Fruit fly (Drosophila melanogaster) whole organism, embryonic: ENCODE measurements around the gene NaPi-III.

Experiments used
- Antp ChIP-seq: fragments of 200-800 bp; sonication (Bioruptor generic); optimal IDR thresholded peaks from 3 replicates; lab custom pipeline; 2016; ENCODE audit warnings: missing biosample characterization, missing genetic modification characterization
- Atf6 ChIP-seq: fragments of 200-800 bp; sonication (Bioruptor generic); IDR thresholded peaks from 2 replicates; pipeline ENCODE4 v1.3.6; 2022; ENCODE audit warnings: missing biosample characterization, missing genetic modification characterization
- CG10274 ChIP-seq: fragments of 200-800 bp; sonication (Bioruptor generic); optimal IDR thresholded peaks from 3 replicates; lab custom pipeline; 2017; ENCODE audit warnings: missing biosample characterization, mild to moderate bottlenecking, missing genetic modification characterization
- CG11093 ChIP-seq: fragments of 200-800 bp; sonication (Bioruptor generic); IDR thresholded peaks from 3 replicates; pipeline ENCODE4 v1.3.6; 2022; ENCODE audit warnings: missing biosample characterization, missing genetic modification characterization
- CG11398 ChIP-seq: fragments of 200-800 bp; sonication (Bioruptor generic); optimal IDR thresholded peaks from 2 replicates; lab custom pipeline; 2016; ENCODE audit warnings: missing biosample characterization, missing genetic modification characterization
- CG11696 ChIP-seq: fragments of 200-800 bp; sonication (Bioruptor generic); IDR thresholded peaks from 2 replicates; pipeline ENCODE4 v1.3.6; 2022; ENCODE audit warnings: missing biosample characterization, missing genetic modification characterization
- CG14667 ChIP-seq: fragments of 200-800 bp; sonication (Bioruptor generic); IDR thresholded peaks from 2 replicates; pipeline ENCODE4 v1.3.6; 2022; ENCODE audit warnings: missing biosample characterization, missing genetic modification characterization
- CG15479 ChIP-seq: fragments of 200-800 bp; sonication (Bioruptor generic); optimal IDR thresholded peaks from 3 replicates; lab custom pipeline; 2019; ENCODE audit warnings: missing biosample characterization, mild to moderate bottlenecking, missing genetic modification characterization, moderate library complexity
- CG17802 ChIP-seq: fragments of 200-800 bp; sonication (Bioruptor generic); optimal IDR thresholded peaks from 2 replicates; lab custom pipeline; 2018; ENCODE audit warnings: missing biosample characterization, mild to moderate bottlenecking, missing genetic modification characterization, moderate library complexity
- CG18764 ChIP-seq: fragments of 200-800 bp; sonication (Bioruptor generic); optimal IDR thresholded peaks from 3 replicates; lab custom pipeline; 2016; ENCODE audit warnings: missing biosample characterization, missing genetic modification characterization
- CG2116 ChIP-seq: fragments of 200-800 bp; sonication (Bioruptor generic); optimal IDR thresholded peaks from 3 replicates; lab custom pipeline; 2018; ENCODE audit warnings: missing biosample characterization, mild to moderate bottlenecking, missing genetic modification characterization
- CG2120 ChIP-seq: fragments of 200-800 bp; sonication (Bioruptor generic); optimal IDR thresholded peaks from 3 replicates; lab custom pipeline; 2016; ENCODE audit warnings: missing biosample characterization, missing genetic modification characterization
- CG30403 ChIP-seq: fragments of 200-800 bp; sonication (Bioruptor generic); optimal IDR thresholded peaks from 3 replicates; lab custom pipeline; 2016; ENCODE audit warnings: missing biosample characterization, missing genetic modification characterization
- CG31224 ChIP-seq: fragments of 200-800 bp; sonication (Bioruptor generic); IDR thresholded peaks from 2 replicates; pipeline ENCODE4 v1.3.6; 2022; ENCODE audit warnings: missing biosample characterization, missing genetic modification characterization
- CG32772 ChIP-seq: fragments of 200-800 bp; sonication (Bioruptor generic); IDR thresholded peaks from 2 replicates; pipeline ENCODE4 v1.3.6; 2022; ENCODE audit warnings: missing biosample characterization, missing genetic modification characterization
- CG43689 ChIP-seq: fragments of 200-800 bp; sonication (Bioruptor generic); IDR thresholded peaks from 2 replicates; pipeline ENCODE4 v1.3.6; 2022; ENCODE audit warnings: missing biosample characterization, missing genetic modification characterization
- CG6254 ChIP-seq: fragments of 200-800 bp; sonication (Bioruptor generic); optimal IDR thresholded peaks from 3 replicates; lab custom pipeline; 2017; ENCODE audit warnings: mild to moderate bottlenecking, missing biosample characterization, missing genetic modification reagents, missing genetic modification characterization
- CG6765 ChIP-seq: fragments of 200-800 bp; sonication (Bioruptor generic); optimal IDR thresholded peaks from 3 replicates; lab custom pipeline; 2017; ENCODE audit warnings: missing biosample characterization, mild to moderate bottlenecking, missing genetic modification characterization
- CG9797 ChIP-seq: fragments of 200-800 bp; sonication (Bioruptor generic); optimal IDR thresholded peaks from 3 replicates; lab custom pipeline; 2018; ENCODE audit warnings: missing biosample characterization, mild to moderate bottlenecking, missing genetic modification characterization
- Camta ChIP-seq: fragments of 200-800 bp; sonication (Bioruptor generic); optimal IDR thresholded peaks from 2 replicates; lab custom pipeline; 2016; ENCODE audit warnings: missing biosample characterization, missing genetic modification characterization
- E2f1 ChIP-seq: fragments of 200-800 bp; sonication (Bioruptor generic); IDR thresholded peaks from 2 replicates; pipeline ENCODE4 v1.3.6; 2022; ENCODE audit warnings: missing biosample characterization, missing genetic modification characterization
- Eip74EF ChIP-seq, 2 experiments: fragments of 200-800 bp in 1 of 2; fragments of >200 bp in 1 of 2; sonication (Bioruptor generic) in 1 of 2; optimal IDR thresholded peaks; 2 replicates each; lab custom pipeline; 2017 to 2019; ENCODE audit warnings: missing biosample characterization in 2 of 2, missing genetic modification characterization in 2 of 2, mild to moderate bottlenecking in 1 of 2, moderate library complexity in 1 of 2
- Gug ChIP-seq: fragments of 200-800 bp; sonication (Bioruptor generic); IDR thresholded peaks from 4 replicates; pipeline ENCODE4 v1.3.6; 2022; ENCODE audit warnings: missing biosample characterization, missing genetic modification characterization
- Hr78 ChIP-seq, 2 experiments: fragments of 200-800 bp in 1 of 2; fragments of >200 bp in 1 of 2; sonication (Bioruptor generic) in 1 of 2; optimal IDR thresholded peaks; 2 replicates each; lab custom pipeline; 2017 to 2019; ENCODE audit warnings: missing biosample characterization in 2 of 2, missing genetic modification characterization in 2 of 2, mild to moderate bottlenecking in 1 of 2, moderate library complexity in 1 of 2
- Nf-YB ChIP-seq: fragments of 200-800 bp; sonication (Bioruptor generic); optimal IDR thresholded peaks from 3 replicates; lab custom pipeline; 2019; ENCODE audit warnings: missing biosample characterization, mild to moderate bottlenecking, missing genetic modification characterization, moderate library complexity
- Optix ChIP-seq: fragments of 200-800 bp; sonication (Bioruptor generic); IDR thresholded peaks from 3 replicates; pipeline ENCODE4 v1.3.6; 2022; ENCODE audit warnings: missing biosample characterization, missing genetic modification characterization
- Ptx1 ChIP-seq: fragments of 200-800 bp; sonication (Bioruptor generic); IDR thresholded peaks from 2 replicates; pipeline ENCODE4 v1.3.6; 2022; ENCODE audit warnings: missing biosample characterization, missing genetic modification characterization
- Rfx ChIP-seq: fragments of 200-800 bp; sonication (Bioruptor generic); IDR thresholded peaks from 2 replicates; pipeline ENCODE4 v1.3.6; 2022; ENCODE audit warnings: missing biosample characterization, missing genetic modification characterization
- Side ChIP-seq: fragments of 200-800 bp; sonication (Bioruptor generic); optimal IDR thresholded peaks from 2 replicates; lab custom pipeline; 2016; ENCODE audit warnings: missing biosample characterization, missing genetic modification characterization
- Sry-β ChIP-seq: fragments of 200-800 bp; sonication (Bioruptor generic); optimal IDR thresholded peaks from 2 replicates; lab custom pipeline; 2018; ENCODE audit warnings: missing biosample characterization, mild to moderate bottlenecking, missing genetic modification characterization, moderate library complexity
- Usf ChIP-seq: fragments of 200-800 bp; sonication (Bioruptor generic); optimal IDR thresholded peaks from 2 replicates; lab custom pipeline; 2017; ENCODE audit warnings: missing genotype, missing biosample characterization, missing genetic modification characterization
- YL-1 ChIP-seq: fragments of 200-800 bp; sonication (Bioruptor generic); optimal IDR thresholded peaks from 3 replicates; lab custom pipeline; 2017; ENCODE audit warnings: missing biosample characterization, mild to moderate bottlenecking, missing genetic modification characterization
- ab ChIP-seq: fragments of 200-800 bp; sonication (Bioruptor generic); optimal IDR thresholded peaks from 2 replicates; lab custom pipeline; 2016; ENCODE audit warnings: missing biosample characterization, missing genetic modification characterization
- abd-A ChIP-seq: fragments of 200-800 bp; sonication (Bioruptor generic); optimal IDR thresholded peaks from 3 replicates; lab custom pipeline; 2019; ENCODE audit warnings: missing biosample characterization, mild to moderate bottlenecking, missing genetic modification characterization, moderate library complexity
- ap ChIP-seq: fragments of 200-800 bp; sonication (Bioruptor generic); IDR thresholded peaks from 2 replicates; pipeline ENCODE4 v1.3.6; 2022; ENCODE audit warnings: missing biosample characterization, missing genetic modification characterization
- ato ChIP-seq: fragments of 200-800 bp; sonication (Bioruptor generic); IDR thresholded peaks from 2 replicates; pipeline ENCODE4 v1.3.6; 2022; ENCODE audit warnings: missing biosample characterization, missing genetic modification characterization; ENCODE audit not compliant: partially characterized antibody
- dimm ChIP-seq: fragments of 200-800 bp; sonication (Bioruptor generic); IDR thresholded peaks from 2 replicates; pipeline ENCODE4 v1.3.6; 2022; ENCODE audit warnings: missing biosample characterization, missing genetic modification characterization
- emc ChIP-seq: fragments of 200-800 bp; sonication (Bioruptor generic); optimal IDR thresholded peaks from 2 replicates; lab custom pipeline; 2016; ENCODE audit warnings: missing biosample characterization, missing genetic modification characterization
- eyg ChIP-seq: fragments of 200-800 bp; sonication (Bioruptor generic); optimal IDR thresholded peaks from 3 replicates; lab custom pipeline; 2016; ENCODE audit warnings: missing biosample characterization, missing genetic modification characterization
- fru ChIP-seq: fragments of >200 bp; optimal IDR thresholded peaks from 2 replicates; lab custom pipeline; 2017
- ftz-f1 ChIP-seq: fragments of 200-800 bp; sonication (Bioruptor generic); optimal IDR thresholded peaks from 2 replicates; lab custom pipeline; 2016; ENCODE audit warnings: missing biosample characterization, missing genetic modification characterization
- grn ChIP-seq: fragments of 200-800 bp; sonication (Bioruptor generic); optimal IDR thresholded peaks from 3 replicates; lab custom pipeline; 2017; ENCODE audit warnings: missing biosample characterization, missing genetic modification characterization
- gro ChIP-seq: fragments of 200-800 bp; sonication (Bioruptor generic); optimal IDR thresholded peaks from 2 replicates; lab custom pipeline; 2016; ENCODE audit warnings: missing biosample characterization, missing genetic modification characterization
- odd ChIP-seq: fragments of 200-800 bp; sonication (Bioruptor generic); optimal IDR thresholded peaks from 2 replicates; lab custom pipeline; 2017; ENCODE audit warnings: missing biosample characterization, mild to moderate bottlenecking, missing genetic modification characterization
- pum ChIP-seq: fragments of 200-800 bp; sonication (Bioruptor generic); optimal IDR thresholded peaks from 2 replicates; lab custom pipeline; 2016; ENCODE audit warnings: missing biosample characterization, missing genetic modification characterization
- salm ChIP-seq: fragments of 200-800 bp; sonication (Bioruptor generic); optimal IDR thresholded peaks from 2 replicates; lab custom pipeline; 2018; ENCODE audit warnings: missing biosample characterization, mild to moderate bottlenecking, missing genetic modification characterization
- toy ChIP-seq: fragments of 200-800 bp; sonication (Bioruptor generic); IDR thresholded peaks from 2 replicates; pipeline ENCODE4 v1.3.6; 2022; ENCODE audit warnings: missing biosample characterization, missing genetic modification characterization
- trh ChIP-seq: fragments of 200-800 bp; sonication (Bioruptor generic); optimal IDR thresholded peaks from 2 replicates; lab custom pipeline; 2016; ENCODE audit warnings: missing biosample characterization, missing genetic modification characterization
- vfl ChIP-seq: fragments of 200-800 bp; sonication (Bioruptor generic); optimal IDR thresholded peaks from 2 replicates; lab custom pipeline; 2016; ENCODE audit warnings: missing biosample characterization, missing genetic modification characterization
- zen2 ChIP-seq: fragments of 200-800 bp; sonication (Bioruptor generic); IDR thresholded peaks from 3 replicates; pipeline ENCODE4 v1.3.6; 2022; ENCODE audit warnings: missing biosample characterization, missing genetic modification characterization; ENCODE audit not compliant: partially characterized antibody

NaPi-III gene

dm6 chr3L:11084557-11085231 lies 38.5 kb upstream of the NaPi-III start (continued):
- peak; percentile 97 for TF ChIP-seq Camta
- TF ChIP-seq Ptx1: peak; percentile 97
- peak; percentile 89 for TF ChIP-seq CG2120 (GFP tag; lab: Kevin White, UChicago)
- TF ChIP-seq Gug (GFP tag; lab: Robert Waterston, UW): peak; percentile 87
- peak; percentile 90 for TF ChIP-seq dimm (GFP tag; lab: Robert Waterston, UW)
- TF ChIP-seq pum (GFP tag; lab: Kevin White, UChicago): peak; percentile 96
- peak; percentile 93 for TF ChIP-seq trh
- peak; percentile 97 for TF ChIP-seq ap (GFP tag; lab: Robert Waterston, UW)
- no peak for TF ChIP-seq ato (GFP tag; lab: Robert Waterston, UW)
- peak; percentile 77 for TF ChIP-seq toy (GFP tag; lab: Robert Waterston, UW)
- peak; percentile 82 for TF ChIP-seq emc
- peak; percentile 73 for TF ChIP-seq CG10274 (GFP tag; lab: Kevin White, UChicago)
- TF ChIP-seq vfl: peak; percentile 76
- peak; percentile 89 for TF ChIP-seq CG43689 (GFP tag; lab: Robert Waterston, UW)
- TF ChIP-seq CG17802 (tag; lab: Kevin White, UChicago): peak; percentile 75
- TF ChIP-seq CG11696: peak; percentile 87
- peak; percentile 96 for TF ChIP-seq salm
- peak; percentile 95 for TF ChIP-seq Rfx (GFP tag; lab: Robert Waterston, UW)
- TF ChIP-seq CG32772 (GFP tag; lab: Robert Waterston, UW): peak; percentile 96
- TF ChIP-seq Side (GFP tag; lab: Kevin White, UChicago): peak; percentile 97
- TF ChIP-seq CG31224 (GFP tag; lab: Robert Waterston, UW): peak; percentile 80
- no peak for TF ChIP-seq fru
- peak; percentile 62 for TF ChIP-seq CG6765
- peak; percentile 92 for TF ChIP-seq CG14667 (GFP tag; lab: Robert Waterston, UW)
- peak; percentile 98 for TF ChIP-seq CG11398 (GFP tag; lab: Kevin White, UChicago)
- TF ChIP-seq CG18764: peak; percentile 96
- no peak for TF ChIP-seq abd-A (tag; lab: Kevin White, UChicago)
- TF ChIP-seq CG30403 (GFP tag; lab: Kevin White, UChicago): peak; percentile 96
- TF ChIP-seq Hr78 (GFP tag; optimal IDR thresholded peaks at IDR 0.05; lab: Kevin White, UChicago): peak in 1 of 2 experiments; percentile 91
- TF ChIP-seq CG9797 (GFP tag; lab: Kevin White, UChicago): peak; percentile 46
- TF ChIP-seq Sry-β (GFP tag; lab: Kevin White, UChicago): peak; percentile 68
- peak; percentile 78 for TF ChIP-seq grn (GFP tag; lab: Kevin White, UChicago)
- TF ChIP-seq Nf-YB (GFP tag; lab: Kevin White, UChicago): peak; percentile 88
- TF ChIP-seq Optix: peak; percentile 86; the same call in 2 of the 3 replicates
- TF ChIP-seq odd (GFP tag; lab: Kevin White, UChicago): peak; percentile 95
- peak; percentile 84 for TF ChIP-seq CG2116 (GFP tag; lab: Kevin White, UChicago)
- TF ChIP-seq E2f1 (GFP tag; lab: Robert Waterston, UW): peak; percentile 93
- peak; percentile 91 for TF ChIP-seq YL-1 (GFP tag; lab: Kevin White, UChicago)
- TF ChIP-seq CG6254 (GFP tag; lab: Kevin White, UChicago): peak; percentile 96
- TF ChIP-seq eyg: peak; percentile 95
- TF ChIP-seq Usf (GFP tag; lab: Kevin White, UChicago): peak; percentile 77
- peak; percentile 86 for TF ChIP-seq ab (GFP tag; lab: Kevin White, UChicago)
- peak; percentile 93 for TF ChIP-seq Atf6
- TF ChIP-seq ftz-f1 (GFP tag; lab: Kevin White, UChicago): no peak
- peak in 1 of 2 experiments; percentile 98 for TF ChIP-seq Eip74EF (GFP tag; optimal IDR thresholded peaks at IDR 0.05; lab: Kevin White, UChicago)
- peak; percentile 69 for TF ChIP-seq CG15479 (GFP tag; lab: Kevin White, UChicago)
- TF ChIP-seq CG11093: peak; percentile 94
- no peak for TF ChIP-seq zen2 (GFP tag; lab: Robert Waterston, UW)
- peak; percentile 82 for TF ChIP-seq gro (GFP tag; lab: Kevin White, UChicago)
- TF ChIP-seq Antp (GFP tag; lab: Kevin White, UChicago): peak; percentile 92
